Fruit fly (Drosophila melanogaster): ENCODE measurements around the gene firl.
A peak's percentile ranks its signal among the peaks of the same experiment; 100 is the strongest.

The firl gene

dm6 chr2L:12089145-12089544, 22.6 kb upstream of the firl start:
- no peak for TF ChIP-seq CTCF (optimal IDR thresholded peaks at IDR 0.05)
- TF ChIP-seq CG8478 (optimal IDR thresholded peaks at IDR 0.05): no peak

- TF ChIP-seq CG8478 (optimal IDR thresholded peaks at IDR 0.05) (no peak), CTCF (optimal IDR thresholded peaks at IDR 0.05) (no peak)
These were observed 20.9 kb upstream of the firl start for dm6 chr2L:12087442-12087841.

dm6 chr2L:12085619-12086171, 19.1 kb upstream of the firl start, which contains the start of gene prd:
TSS of gene prd (minus strand) at chr2L:12085827.
- TF ChIP-seq CTCF (optimal IDR thresholded peaks at IDR 0.05) (peak; percentile 80 to 85), CG8478 (optimal IDR thresholded peaks at IDR 0.05) (no peak)

dm6 chr2L:12085010-12085409, 18.4 kb upstream of the firl start:
- TF ChIP-seq CTCF (optimal IDR thresholded peaks at IDR 0.05) (no peak), CG8478 (optimal IDR thresholded peaks at IDR 0.05) (no peak)

dm6 chr2L:12081118-12081665, 14.6 kb upstream of the firl start:
- TF ChIP-seq CG8478 (optimal IDR thresholded peaks at IDR 0.05) (no peak), CTCF (optimal IDR thresholded peaks at IDR 0.05) (no peak)

dm6 chr2L:12079827-12080381, 13.3 kb upstream of the firl start:
- TF ChIP-seq CG8478 (optimal IDR thresholded peaks at IDR 0.05) (no peak), CTCF (optimal IDR thresholded peaks at IDR 0.05) (no peak)

dm6 chr2L:12078695-12079094, 12.1 kb upstream of the firl start:
- TF ChIP-seq CG8478 (optimal IDR thresholded peaks at IDR 0.05): no peak
- no peak for TF ChIP-seq CTCF (optimal IDR thresholded peaks at IDR 0.05)

dm6 chr2L:12078123-12078658, 11.6 kb upstream of the firl start:
- TF ChIP-seq CTCF (optimal IDR thresholded peaks at IDR 0.05) (peak; percentile 73 to 77), CG8478 (optimal IDR thresholded peaks at IDR 0.05) (no peak)

dm6 chr2L:12075850-12076249, 9.3 kb upstream of the firl start, which contains the start of gene CG14947:
TSS of gene CG14947 (plus strand) at chr2L:12076100.
- TF ChIP-seq CTCF (optimal IDR thresholded peaks at IDR 0.05) (no peak), CG8478 (optimal IDR thresholded peaks at IDR 0.05) (no peak)

dm6 chr2L:12065683-12066386, 740 bp downstream of the firl start:
- TF ChIP-seq CG8478 (optimal IDR thresholded peaks at IDR 0.05): no peak
- no peak for TF ChIP-seq CTCF (optimal IDR thresholded peaks at IDR 0.05)

dm6 chr2L:12063035-12063434, 3.5 kb downstream of the firl start, which contains the start of gene Rab3-GAP:
TSS of gene Rab3-GAP (minus strand) at chr2L:12063184.
- TF ChIP-seq CG8478 (optimal IDR thresholded peaks at IDR 0.05) (no peak), CTCF (optimal IDR thresholded peaks at IDR 0.05) (no peak)

dm6 chr2L:12055837-12056388, 10.7 kb downstream of the firl start, which contains the start of the genes JhI-21, RpL7-like and CG34164:
TSS of gene JhI-21 (minus strand) at chr2L:12056042.
TSS of gene RpL7-like (plus strand) at chr2L:12056326.
TSS of gene CG34164 (plus strand) at chr2L:12056348.
- TF ChIP-seq CTCF (optimal IDR thresholded peaks at IDR 0.05) (no peak), CG8478 (optimal IDR thresholded peaks at IDR 0.05) (no peak)

- TF ChIP-seq CG8478 (optimal IDR thresholded peaks at IDR 0.05) (no peak), CTCF (optimal IDR thresholded peaks at IDR 0.05) (no peak)
These were observed 13.2 kb downstream of the firl start for dm6 chr2L:12053365-12053764.

- TF ChIP-seq CTCF (optimal IDR thresholded peaks at IDR 0.05) (no peak), CG8478 (optimal IDR thresholded peaks at IDR 0.05) (no peak)
These were observed 17.4 kb downstream of the firl start, which contains the start of gene PLCXD for dm6 chr2L:12049133-12049532. TSS of gene PLCXD (plus strand) at chr2L:12049418.

- TF ChIP-seq CG8478 (optimal IDR thresholded peaks at IDR 0.05) (no peak), CTCF (optimal IDR thresholded peaks at IDR 0.05) (no peak)
These were observed 17.9 kb downstream of the firl start, which contains the start of gene Plzf for dm6 chr2L:12048723-12049122. TSS of gene Plzf (minus strand) at chr2L:12048918.

Measured in S2 (cell line).